Worm (Caenorhabditis elegans) whole organism, mixed stage, embryonic: Measurements from ENCODE around the gene Y73F8A.32.

ENCODE experiments used
- M03D4.4 ChIP-seq: sonication (generic microtip); optimal IDR thresholded peaks from 2 replicates; lab custom pipeline; 2017; ENCODE audit warnings: mild to moderate bottlenecking, missing genetic modification characterization, missing compliant biosample characterization
- bed-3 ChIP-seq: fragments of 200-800 bp; sonication (Bioruptor generic); optimal IDR thresholded peaks from 3 replicates; lab custom pipeline; 2018; ENCODE audit warnings: mild to moderate bottlenecking, missing genetic modification characterization, moderate library complexity, missing compliant biosample characterization
- blmp-1 ChIP-seq: fragments of 150-350 bp; optimal IDR thresholded peaks from 2 replicates; lab custom pipeline; 2014; ENCODE audit warnings: missing biosample characterization, missing genetic modification characterization
- ceh-39 ChIP-seq: fragments of 150-350 bp; optimal IDR thresholded peaks from 2 replicates; lab custom pipeline; 2014; ENCODE audit warnings: missing biosample characterization, missing genetic modification characterization
- ceh-43 ChIP-seq: fragments of 200-800 bp; sonication (Bioruptor generic); optimal IDR thresholded peaks from 2 replicates; lab custom pipeline; 2018; ENCODE audit warnings: mild to moderate bottlenecking, missing genetic modification characterization, moderate library complexity, missing compliant biosample characterization
- ceh-83 ChIP-seq: fragments of 200-800 bp; sonication (Bioruptor generic); optimal IDR thresholded peaks from 2 replicates; lab custom pipeline; 2018; ENCODE audit warnings: mild to moderate bottlenecking, missing genetic modification characterization, missing compliant biosample characterization
- ces-1 ChIP-seq: fragments of 150-350 bp; optimal IDR thresholded peaks from 2 replicates; lab custom pipeline; 2014; ENCODE audit warnings: missing biosample characterization, missing genetic modification reagents, missing genetic modification characterization
- cnd-1 ChIP-seq: fragments of 200-800 bp; sonication (Bioruptor generic); optimal IDR thresholded peaks from 2 replicates; lab custom pipeline; 2018; ENCODE audit warnings: mild to moderate bottlenecking, missing genetic modification characterization, missing compliant biosample characterization
- drap-1 ChIP-seq: fragments of 200-800 bp; sonication (Bioruptor generic); optimal IDR thresholded peaks from 3 replicates; lab custom pipeline; 2018; ENCODE audit warnings: mild to moderate bottlenecking, missing genetic modification characterization, missing compliant biosample characterization
- elt-1 ChIP-seq: sonication (generic microtip); optimal IDR thresholded peaks from 2 replicates; lab custom pipeline; 2017; ENCODE audit warnings: missing genetic modification characterization, mild to moderate bottlenecking, missing compliant biosample characterization, antibody characterized with exemption, moderate library complexity, borderline replicate concordance; ENCODE audit not compliant: insufficient read depth
- elt-3 ChIP-seq: fragments of 150-350 bp; optimal IDR thresholded peaks from 2 replicates; lab custom pipeline; 2014; ENCODE audit warnings: missing biosample characterization, missing genetic modification characterization
- flh-1 ChIP-seq: fragments of 200-800 bp; sonication (Bioruptor generic); optimal IDR thresholded peaks from 2 replicates; lab custom pipeline; 2018; ENCODE audit warnings: mild to moderate bottlenecking, missing genetic modification characterization, moderate library complexity, missing compliant biosample characterization
- ham-2 ChIP-seq: fragments of 200-800 bp; sonication (Bioruptor generic); optimal IDR thresholded peaks from 2 replicates; lab custom pipeline; 2018; ENCODE audit warnings: mild to moderate bottlenecking, missing genetic modification characterization, missing compliant biosample characterization
- hlh-1 ChIP-seq: fragments of 150-350 bp; optimal IDR thresholded peaks from 2 replicates; lab custom pipeline; 2014; ENCODE audit warnings: missing biosample characterization, missing genetic modification reagents, missing genetic modification characterization
- lin-13 ChIP-seq: fragments of 150-350 bp; optimal IDR thresholded peaks from 2 replicates; lab custom pipeline; 2014; ENCODE audit warnings: missing biosample characterization, missing genetic modification characterization
- lin-32 ChIP-seq: fragments of 200-800 bp; sonication (Bioruptor generic); optimal IDR thresholded peaks from 2 replicates; lab custom pipeline; 2018; ENCODE audit warnings: mild to moderate bottlenecking, missing genetic modification characterization, missing compliant biosample characterization
- lsy-2 ChIP-seq: fragments of 150-350 bp; optimal IDR thresholded peaks from 2 replicates; lab custom pipeline; 2014; ENCODE audit warnings: missing biosample characterization, missing genetic modification characterization
- mab-5 ChIP-seq: fragments of 150-350 bp; optimal IDR thresholded peaks from 2 replicates; lab custom pipeline; 2014; ENCODE audit warnings: missing biosample characterization, missing genetic modification characterization
- mep-1 ChIP-seq: fragments of 150-350 bp; optimal IDR thresholded peaks from 2 replicates; lab custom pipeline; 2017; ENCODE audit warnings: missing biosample characterization, missing genetic modification reagents, missing genetic modification characterization, inconsistent platforms
- mls-2 ChIP-seq: sonication (generic microtip); optimal IDR thresholded peaks from 2 replicates; lab custom pipeline; 2016; ENCODE audit warnings: mild to moderate bottlenecking, missing genetic modification characterization, moderate library complexity, missing compliant biosample characterization
- nhr-12 ChIP-seq: fragments of 150-350 bp; optimal IDR thresholded peaks from 2 replicates; lab custom pipeline; 2014; ENCODE audit warnings: missing biosample characterization, missing genetic modification characterization
- nhr-2 ChIP-seq: fragments of 150-350 bp; optimal IDR thresholded peaks from 2 replicates; lab custom pipeline; 2014; ENCODE audit warnings: missing biosample characterization, missing genetic modification characterization
- nhr-237 ChIP-seq: fragments of 150-350 bp; optimal IDR thresholded peaks from 2 replicates; lab custom pipeline; 2014; ENCODE audit warnings: missing biosample characterization, missing genetic modification characterization
- nhr-28 ChIP-seq: fragments of 150-350 bp; optimal IDR thresholded peaks from 2 replicates; lab custom pipeline; 2014; ENCODE audit warnings: missing biosample characterization, missing genetic modification characterization
- pha-4 ChIP-seq: fragments of 150-350 bp; optimal IDR thresholded peaks from 2 replicates; lab custom pipeline; 2018; ENCODE audit warnings: missing biosample characterization, missing genetic modification reagents, missing genetic modification characterization
- sem-2 ChIP-seq: fragments of 200-800 bp; sonication (Bioruptor generic); optimal IDR thresholded peaks from 2 replicates; lab custom pipeline; 2018; ENCODE audit warnings: mild to moderate bottlenecking, missing genetic modification characterization, missing compliant biosample characterization
- sptf-1 ChIP-seq: sonication (generic microtip); optimal IDR thresholded peaks from 2 replicates; lab custom pipeline; 2017; ENCODE audit warnings: mild to moderate bottlenecking, missing genetic modification characterization, moderate library complexity, missing compliant biosample characterization
- tbx-8 ChIP-seq: fragments of 200-800 bp; sonication (Bioruptor generic); optimal IDR thresholded peaks from 2 replicates; lab custom pipeline; 2018; ENCODE audit warnings: mild to moderate bottlenecking, missing genetic modification characterization, moderate library complexity, missing compliant biosample characterization
- unc-120 ChIP-seq: sonication (generic microtip); optimal IDR thresholded peaks from 2 replicates; lab custom pipeline; 2017; ENCODE audit warnings: missing genetic modification characterization, missing compliant biosample characterization; ENCODE audit not compliant: poor library complexity, severe bottlenecking
- unc-62 ChIP-seq: fragments of 150-350 bp; optimal IDR thresholded peaks from 2 replicates; lab custom pipeline; 2014; ENCODE audit warnings: missing biosample characterization, missing genetic modification reagents, missing genetic modification characterization
- zip-8 ChIP-seq: fragments of 150-350 bp; optimal IDR thresholded peaks from 2 replicates; lab custom pipeline; 2014; ENCODE audit warnings: missing biosample characterization, missing genetic modification characterization
- ztf-11 ChIP-seq: fragments of 150-350 bp; optimal IDR thresholded peaks from 2 replicates; lab custom pipeline; 2014; ENCODE audit warnings: missing biosample characterization, missing genetic modification characterization

Gene Y73F8A.32

ce11 chrIV:15523700-15524099 is 2.5 kb upstream of the Y73F8A.32 start:
- TF ChIP-seq cnd-1, result no peak
- TF ChIP-seq ceh-83 (GFP tag; lab: Kevin White, UChicago), result no peak
- no peak for TF ChIP-seq nhr-12 (tag; lab: Kevin White, UChicago)

ce11 chrIV:15497263-15497662 is 24.0 kb downstream of the Y73F8A.32 start, which contains the start of gene acr-24:
Gene acr-24 (plus strand): TSS chrIV:15497563.
- TF ChIP-seq flh-1 (GFP tag; lab: Kevin White, UChicago) (no peak), lin-32 (GFP tag; lab: Kevin White, UChicago) (no peak), ham-2 (GFP tag; lab: Kevin White, UChicago) (no peak), cnd-1 (no peak), elt-3 (tag; lab: Kevin White, UChicago) (no peak), ceh-43 (GFP tag; lab: Kevin White, UChicago) (no peak), M03D4.4 (tag; lab: Kevin White, UChicago) (no peak), ces-1 (GFP tag; lab: Kevin White, UChicago) (no peak), unc-62 (GFP tag; lab: Kevin White, UChicago) (no peak), lsy-2 (no peak), hlh-1 (tag; lab: Kevin White, UChicago) (no peak), blmp-1 (tag; lab: Kevin White, UChicago) (no peak), sem-2 (GFP tag; lab: Kevin White, UChicago) (no peak), ztf-11 (no peak), ceh-83 (GFP tag; lab: Kevin White, UChicago) (no peak), mep-1 (tag; lab: Kevin White, UChicago) (no peak)

- TF ChIP-seq ceh-39, result no peak
- peak; percentile 36 for TF ChIP-seq sptf-1 (tag; lab: Kevin White, UChicago)
- peak; percentile 42 for TF ChIP-seq zip-8
- TF ChIP-seq, all 35 proteins: peak for 2
These were observed 44.9 kb downstream of the Y73F8A.32 start for ce11 chrIV:15476369-15476768.

ce11 chrIV:15475829-15476228 is 45.4 kb downstream of the Y73F8A.32 start:
- no peak for TF ChIP-seq nhr-28 (tag; lab: Kevin White, UChicago)
- no peak for TF ChIP-seq ceh-39
- no peak for TF ChIP-seq tbx-8 (GFP tag; lab: Kevin White, UChicago)
- TF ChIP-seq mab-5, result no peak
- no peak for TF ChIP-seq M03D4.4 (tag; lab: Kevin White, UChicago)
- TF ChIP-seq nhr-237, result no peak
- TF ChIP-seq pha-4 (tag; lab: Kevin White, UChicago), result no peak
- TF ChIP-seq unc-120 (tag; lab: Kevin White, UChicago), result no peak

ce11 chrIV:15473588-15474271 is 47.5 kb downstream of the Y73F8A.32 start, which contains the start of gene Y73F8A.26:
Gene Y73F8A.26 (plus strand): TSS chrIV:15473660.
- TF ChIP-seq hlh-1 (tag; lab: Kevin White, UChicago), result peak; percentile 74
- no peak for TF ChIP-seq unc-120 (tag; lab: Kevin White, UChicago)
- no peak for TF ChIP-seq zip-8
- TF ChIP-seq nhr-2, result peak; percentile 29
- TF ChIP-seq, all 35 proteins: peak for 2

ce11 chrIV:15472387-15472859 is 48.8 kb downstream of the Y73F8A.32 start, which contains the start of gene Y73F8A.27:
Gene Y73F8A.27 (plus strand): TSS chrIV:15472809.
- TF ChIP-seq ces-1 (GFP tag; lab: Kevin White, UChicago), result peak; percentile 72
- TF ChIP-seq unc-62 (GFP tag; lab: Kevin White, UChicago), result no peak
- peak; percentile 63 for TF ChIP-seq ceh-39
- peak; percentile 93 for TF ChIP-seq mep-1 (tag; lab: Kevin White, UChicago)
- peak; percentile 74 for TF ChIP-seq nhr-237
- no peak for TF ChIP-seq mls-2
- peak; percentile 33 for TF ChIP-seq hlh-1 (tag; lab: Kevin White, UChicago)
- TF ChIP-seq pha-4 (tag; lab: Kevin White, UChicago), result peak; percentile 87
- peak; percentile 38 for TF ChIP-seq drap-1 (GFP tag; lab: Kevin White, UChicago)
- TF ChIP-seq ceh-43 (GFP tag; lab: Kevin White, UChicago), result no peak
- TF ChIP-seq ztf-11, result no peak
- peak; percentile 79 for TF ChIP-seq lin-13 (tag; lab: Kevin White, UChicago)
- TF ChIP-seq lsy-2, result peak; percentile 73
- no peak for TF ChIP-seq ham-2 (GFP tag; lab: Kevin White, UChicago)
- TF ChIP-seq bed-3, result no peak
- peak; percentile 61 for TF ChIP-seq sptf-1 (tag; lab: Kevin White, UChicago)
- peak; percentile 24 for TF ChIP-seq M03D4.4 (tag; lab: Kevin White, UChicago)
- TF ChIP-seq unc-120 (tag; lab: Kevin White, UChicago), result peak; percentile 11
- TF ChIP-seq mab-5, result peak; percentile 33
- TF ChIP-seq nhr-28 (tag; lab: Kevin White, UChicago), result no peak
- peak; percentile 32 for TF ChIP-seq nhr-2
- no peak for TF ChIP-seq elt-1 (tag; lab: Kevin White, UChicago)
- TF ChIP-seq elt-3 (tag; lab: Kevin White, UChicago), result no peak
- TF ChIP-seq nhr-12 (tag; lab: Kevin White, UChicago), result no peak
